Fruit fly (Drosophila melanogaster) whole organism, pupa: ENCODE results near the gene RagA-B.

Experiments used
- CG10348 ChIP-seq: fragments of 200-800 bp; sonication (Bioruptor generic); IDR thresholded peaks from 2 replicates; pipeline ENCODE4 v1.3.6; 2022; ENCODE audit warnings: missing biosample characterization, missing genetic modification characterization
- CG12605 ChIP-seq: fragments of 200-800 bp; sonication (Bioruptor generic); IDR thresholded peaks from 2 replicates; pipeline ENCODE4 v1.3.6; 2022; ENCODE audit warnings: missing biosample characterization, missing genetic modification characterization
- CG13204 ChIP-seq: fragments of 200-800 bp; sonication (Bioruptor generic); optimal IDR thresholded peaks from 2 replicates; lab custom pipeline; 2018; ENCODE audit warnings: missing biosample characterization, mild to moderate bottlenecking, missing genetic modification characterization, moderate library complexity
- CG17806 ChIP-seq: fragments of 200-800 bp; sonication (Bioruptor generic); optimal IDR thresholded peaks from 2 replicates; lab custom pipeline; 2018; ENCODE audit warnings: missing biosample characterization, mild to moderate bottlenecking, missing genetic modification characterization, moderate library complexity
- CG34367 ChIP-seq: fragments of 200-800 bp; sonication (Bioruptor generic); optimal IDR thresholded peaks from 2 replicates; lab custom pipeline; 2018; ENCODE audit warnings: missing biosample characterization, mild to moderate bottlenecking, missing genetic modification characterization
- CG4496 ChIP-seq: fragments of 200-800 bp; sonication (Bioruptor generic); IDR thresholded peaks from 3 replicates; pipeline ENCODE4 v1.3.6; 2022; ENCODE audit warnings: missing biosample characterization, missing genetic modification characterization
- CG8301 ChIP-seq: fragments of 200-800 bp; sonication (Bioruptor generic); optimal IDR thresholded peaks from 2 replicates; lab custom pipeline; 2018; ENCODE audit warnings: missing biosample characterization, mild to moderate bottlenecking, missing genetic modification characterization
- D1 ChIP-seq: fragments of 200-800 bp; sonication (Bioruptor generic); optimal IDR thresholded peaks from 2 replicates; lab custom pipeline; 2018; ENCODE audit warnings: missing biosample characterization, mild to moderate bottlenecking, missing genetic modification characterization, moderate library complexity
- EcR ChIP-seq: fragments of 200-800 bp; sonication (Bioruptor generic); optimal IDR thresholded peaks from 3 replicates; lab custom pipeline; 2019; ENCODE audit warnings: missing biosample characterization, missing genetic modification characterization, mild to moderate bottlenecking, moderate library complexity, missing genetic modification reagents
- Pif1B ChIP-seq: fragments of 200-800 bp; sonication (Bioruptor generic); optimal IDR thresholded peaks from 3 replicates; lab custom pipeline; 2016; ENCODE audit warnings: missing biosample characterization, missing genetic modification characterization
- Snoo ChIP-seq: fragments of 200-800 bp; sonication (Bioruptor generic); optimal IDR thresholded peaks from 3 replicates; lab custom pipeline; 2017; ENCODE audit warnings: missing biosample characterization, mild to moderate bottlenecking, missing genetic modification characterization, inconsistent platforms

DNA sequence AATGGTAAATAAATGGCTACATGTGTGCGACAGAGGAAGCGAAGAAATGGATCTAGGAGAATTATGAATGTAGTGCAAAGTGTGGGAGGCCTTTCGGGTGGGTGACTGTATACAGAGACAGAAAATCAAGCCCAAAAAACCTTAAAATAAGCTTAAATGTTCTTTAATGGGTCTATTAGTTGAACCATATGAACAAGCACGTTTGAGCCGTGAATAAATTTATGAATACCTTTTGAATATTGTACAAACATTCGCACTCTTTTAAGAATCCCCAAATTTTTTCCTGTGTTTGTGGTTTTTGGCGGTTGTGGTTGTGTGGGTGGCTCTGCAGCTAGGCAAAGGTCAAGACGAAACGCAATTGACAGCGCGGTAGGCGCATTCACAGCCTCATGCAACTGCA, 17.5 kb downstream of the RagA-B start:
- TF ChIP-seq CG10348 (GFP tag; lab: Robert Waterston, UW) (no peak), Pif1B (GFP tag; lab: Kevin White, UChicago) (no peak), CG13204 (GFP tag; lab: Kevin White, UChicago) (no peak), CG8301 (tag; lab: Kevin White, UChicago) (peak; percentile 43), CG17806 (tag; lab: Kevin White, UChicago) (no peak), Snoo (tag; lab: Kevin White, UChicago) (no peak), D1 (no peak), EcR (GFP tag; lab: Kevin White, UChicago) (no peak), CG34367 (tag; lab: Kevin White, UChicago) (no peak), CG12605 (GFP tag; lab: Robert Waterston, UW) (no peak), CG4496 (GFP tag; lab: Robert Waterston, UW) (peak; percentile 22; the same call in 2 of the 3 replicates)
